Worm (Caenorhabditis elegans) whole organism, L2 larva: ENCODE results near the gene T09A5.14.
A peak's percentile ranks its signal among the peaks of the same experiment; 100 is the strongest.

Source experiments
- C34F6.9 ChIP-seq: fragments of 150-350 bp; optimal IDR thresholded peaks from 2 replicates; lab custom pipeline; 2014; ENCODE audit warnings: missing biosample characterization, missing genetic modification characterization
- F13H6.1 ChIP-seq: sonication (generic microtip); optimal IDR thresholded peaks from 2 replicates; lab custom pipeline; 2016; ENCODE audit warnings: missing genetic modification characterization, missing compliant biosample characterization
- Y55F3AM.14 ChIP-seq: fragments of 200-800 bp; sonication (Bioruptor generic); optimal IDR thresholded peaks from 2 replicates; lab custom pipeline; 2018; ENCODE audit warnings: mild to moderate bottlenecking, missing genetic modification characterization, missing compliant biosample characterization
- ZK546.5 ChIP-seq: sonication (generic microtip); optimal IDR thresholded peaks from 2 replicates; lab custom pipeline; 2017; ENCODE audit warnings: missing biosample characterization, missing genetic modification characterization
- alr-1 ChIP-seq: fragments of 150-350 bp; optimal IDR thresholded peaks from 2 replicates; lab custom pipeline; 2014; ENCODE audit warnings: missing biosample characterization, missing genetic modification characterization
- aly-2 ChIP-seq: fragments of 150-350 bp; optimal IDR thresholded peaks from 2 replicates; lab custom pipeline; 2014; ENCODE audit warnings: missing biosample characterization, missing genetic modification characterization
- ama-1 ChIP-seq: fragments of 150-350 bp; optimal IDR thresholded peaks from 2 replicates; lab custom pipeline; 2018; ENCODE audit warnings: inconsistent platforms
- ceh-16 ChIP-seq: fragments of 150-350 bp; optimal IDR thresholded peaks from 2 replicates; lab custom pipeline; 2014; ENCODE audit warnings: missing biosample characterization, missing genetic modification characterization
- ceh-82 ChIP-seq: fragments of 150-350 bp; optimal IDR thresholded peaks from 2 replicates; lab custom pipeline; 2014; ENCODE audit warnings: missing biosample characterization, missing genetic modification characterization
- crh-2 ChIP-seq: sonication (generic microtip); optimal IDR thresholded peaks from 2 replicates; lab custom pipeline; 2017; ENCODE audit warnings: missing biosample characterization, missing genetic modification characterization
- dmd-4 ChIP-seq: sonication (generic microtip); optimal IDR thresholded peaks from 2 replicates; lab custom pipeline; 2017; ENCODE audit warnings: missing biosample characterization, missing genetic modification characterization
- egl-27 ChIP-seq: sonication (generic microtip); optimal IDR thresholded peaks from 3 replicates; lab custom pipeline; 2017; ENCODE audit warnings: missing biosample characterization, missing genetic modification reagents, missing genetic modification characterization
- elt-1 ChIP-seq: fragments of 150-350 bp; optimal IDR thresholded peaks from 2 replicates; lab custom pipeline; 2014; ENCODE audit warnings: missing biosample characterization, missing genetic modification characterization
- fos-1 ChIP-seq: fragments of 150-350 bp; optimal IDR thresholded peaks from 2 replicates; lab custom pipeline; 2014; ENCODE audit warnings: missing biosample characterization, missing genetic modification characterization
- gmeb-1 ChIP-seq: fragments of 150-350 bp; optimal IDR thresholded peaks from 2 replicates; lab custom pipeline; 2014; ENCODE audit warnings: missing biosample characterization, missing genetic modification characterization
- lin-11 ChIP-seq: fragments of 150-350 bp; sonication (generic microtip); optimal IDR thresholded peaks from 2 replicates; lab custom pipeline; 2014; ENCODE audit warnings: missing biosample characterization, missing genetic modification characterization, inconsistent platforms, mixed read lengths
- lsy-2 ChIP-seq, 2 experiments: fragments of 150-350 bp in 1 of 2; sonication (generic microtip) in 1 of 2; optimal IDR thresholded peaks; 2 replicates each; lab custom pipeline; 2014 to 2017; ENCODE audit warnings: missing biosample characterization in 2 of 2, missing genetic modification characterization in 2 of 2
- mab-5 ChIP-seq: fragments of 150-350 bp; optimal IDR thresholded peaks from 2 replicates; lab custom pipeline; 2014; ENCODE audit warnings: missing biosample characterization, missing genetic modification characterization
- mbf-1 ChIP-seq: sonication (generic microtip); optimal IDR thresholded peaks from 2 replicates; lab custom pipeline; 2017; ENCODE audit warnings: missing biosample characterization, missing genetic modification characterization
- mdl-1 ChIP-seq, 2 experiments: fragments of 150-350 bp in 1 of 2; sonication (generic microtip) in 1 of 2; optimal IDR thresholded peaks; 2 replicates each; lab custom pipeline; 2017; ENCODE audit warnings: missing biosample characterization in 2 of 2, missing genetic modification characterization in 2 of 2
- nhr-11 ChIP-seq: fragments of 150-350 bp; optimal IDR thresholded peaks from 2 replicates; lab custom pipeline; 2014; ENCODE audit warnings: missing biosample characterization, missing genetic modification characterization
- nhr-12 ChIP-seq: fragments of 150-350 bp; optimal IDR thresholded peaks from 2 replicates; lab custom pipeline; 2014; ENCODE audit warnings: missing biosample characterization, missing genetic modification characterization
- nhr-129 ChIP-seq: fragments of 150-350 bp; optimal IDR thresholded peaks from 2 replicates; lab custom pipeline; 2014; ENCODE audit warnings: missing biosample characterization, missing genetic modification characterization
- nhr-23 ChIP-seq: fragments of 150-350 bp; optimal IDR thresholded peaks from 2 replicates; lab custom pipeline; 2014; ENCODE audit warnings: missing biosample characterization, missing genetic modification reagents, missing genetic modification characterization
- nhr-25 ChIP-seq: fragments of 150-350 bp; sonication (generic microtip); optimal IDR thresholded peaks from 3 replicates; lab custom pipeline; 2014; ENCODE audit warnings: missing biosample characterization, missing genetic modification characterization
- nhr-6 ChIP-seq: fragments of 150-350 bp; optimal IDR thresholded peaks from 2 replicates; lab custom pipeline; 2014; ENCODE audit warnings: missing biosample characterization, missing genetic modification characterization
- nhr-77 ChIP-seq: fragments of 150-350 bp; optimal IDR thresholded peaks from 2 replicates; lab custom pipeline; 2014; ENCODE audit warnings: missing biosample characterization, missing genetic modification characterization
- peb-1 ChIP-seq: fragments of 150-350 bp; optimal IDR thresholded peaks from 2 replicates; lab custom pipeline; 2014; ENCODE audit warnings: missing biosample characterization, missing genetic modification characterization
- sem-4 ChIP-seq: fragments of 150-350 bp; optimal IDR thresholded peaks from 2 replicates; lab custom pipeline; 2014; ENCODE audit warnings: missing biosample characterization, missing genetic modification reagents, missing genetic modification characterization
- skn-1 ChIP-seq: sonication (generic microtip); optimal IDR thresholded peaks from 2 replicates; lab custom pipeline; 2017; ENCODE audit warnings: missing biosample characterization, missing genetic modification characterization
- unc-39 ChIP-seq: fragments of 150-350 bp; optimal IDR thresholded peaks from 2 replicates; lab custom pipeline; 2014; ENCODE audit warnings: missing biosample characterization, missing genetic modification characterization
- unc-55 ChIP-seq: fragments of 150-350 bp; sonication (generic microtip); optimal IDR thresholded peaks from 3 replicates; lab custom pipeline; 2014; ENCODE audit warnings: missing biosample characterization, missing genetic modification reagents, missing genetic modification characterization
- unc-62 ChIP-seq: fragments of 150-350 bp; optimal IDR thresholded peaks from 2 replicates; lab custom pipeline; 2014; ENCODE audit warnings: missing biosample characterization, missing genetic modification reagents, missing genetic modification characterization
- zag-1 ChIP-seq: fragments of 150-350 bp; optimal IDR thresholded peaks from 2 replicates; lab custom pipeline; 2014; ENCODE audit warnings: missing biosample characterization, missing genetic modification characterization
- ztf-1 ChIP-seq: fragments of 200-800 bp; sonication (Bioruptor generic); conservative IDR thresholded peaks from 2 replicates; pipeline ENCODE4 v1.3.6; 2022; ENCODE audit warnings: missing genetic modification characterization, missing compliant biosample characterization
- ztf-11 ChIP-seq: sonication (generic microtip); optimal IDR thresholded peaks from 2 replicates; lab custom pipeline; 2017; ENCODE audit warnings: missing biosample characterization, missing genetic modification characterization

Gene T09A5.14

DNA sequence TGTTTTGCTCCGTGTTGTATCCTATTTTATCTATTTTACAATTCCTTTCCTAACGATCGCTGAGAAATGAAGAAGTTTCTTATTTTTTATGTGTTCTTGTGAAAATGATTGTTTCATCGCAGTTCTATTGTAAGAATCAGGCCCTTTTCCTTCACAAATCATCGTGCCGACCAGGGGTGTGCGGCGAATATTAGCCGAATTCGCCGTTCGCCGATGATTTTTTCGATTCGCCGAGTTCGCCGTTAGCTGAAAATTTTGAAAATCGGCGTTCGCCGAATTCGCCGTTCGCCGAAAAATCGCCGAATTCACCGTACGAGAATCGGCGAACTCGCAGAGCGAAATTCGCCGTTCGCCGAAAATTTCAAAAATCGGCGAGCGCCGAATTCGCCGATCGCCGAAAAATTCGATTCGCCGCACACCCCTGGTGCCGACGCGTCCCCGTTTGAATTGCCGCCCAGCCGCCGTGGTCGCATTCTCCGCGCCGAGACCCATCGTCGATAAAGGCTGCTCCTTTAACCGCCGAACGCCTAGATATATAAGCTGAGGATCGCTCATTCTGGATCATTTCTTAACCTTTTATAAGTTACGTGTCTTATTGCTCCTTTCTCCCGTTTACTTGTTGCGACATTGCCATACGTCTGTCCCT is 31.4 kb downstream of the T09A5.14 start:
- TF ChIP-seq fos-1: no peak

ce11 chrII:7864207-7864606 is 32.1 kb downstream of the T09A5.14 start, which contains the start of gene ostb-1:
ostb-1 (plus strand) TSS chrII:7864507.
- no peak for TF ChIP-seq ceh-82 (tag; lab: Kevin White, UChicago)
- no peak for TF ChIP-seq ztf-11 (tag; lab: Kevin White, UChicago)
- TF ChIP-seq C34F6.9 (tag; lab: Kevin White, UChicago): peak; percentile 55
- TF ChIP-seq nhr-25 (tag; lab: Kevin White, UChicago): no peak
- peak in 1 of 2 experiments; percentile 84 for TF ChIP-seq lsy-2 (tag; optimal IDR thresholded peaks at IDR 0.05; lab: Kevin White, UChicago)
- no peak for TF ChIP-seq skn-1 (tag; lab: Kevin White, UChicago)
- TF ChIP-seq nhr-129 (tag; lab: Kevin White, UChicago): peak; percentile 59
- TF ChIP-seq unc-62: no peak
- TF ChIP-seq peb-1 (tag; lab: Kevin White, UChicago): no peak
- TF ChIP-seq fos-1: peak; percentile 5
- TF ChIP-seq unc-55 (GFP tag; lab: Kevin White, UChicago): peak; percentile 45
- peak; percentile 90 for TF ChIP-seq crh-2 (tag; lab: Kevin White, UChicago)
- TF ChIP-seq alr-1 (tag; lab: Kevin White, UChicago): no peak
- no peak for TF ChIP-seq F13H6.1 (tag; lab: Kevin White, UChicago)
- TF ChIP-seq ZK546.5 (tag; lab: Kevin White, UChicago): no peak
- no peak for TF ChIP-seq nhr-6 (tag; lab: Kevin White, UChicago)
- TF ChIP-seq unc-39: no peak
- peak; percentile 50 for TF ChIP-seq gmeb-1
- TF ChIP-seq nhr-11 (tag; lab: Kevin White, UChicago): no peak
- no peak for TF ChIP-seq nhr-12 (tag; lab: Kevin White, UChicago)
- TF ChIP-seq egl-27: no peak
- TF ChIP-seq elt-1 (tag; lab: Kevin White, UChicago): no peak
- TF ChIP-seq mdl-1 (tag; optimal IDR thresholded peaks at IDR 0.05; lab: Kevin White, UChicago): no peak
- no peak for TF ChIP-seq Y55F3AM.14 (GFP tag; lab: Kevin White, UChicago)
- TF ChIP-seq lin-11 (tag; lab: Kevin White, UChicago): no peak

DNA sequence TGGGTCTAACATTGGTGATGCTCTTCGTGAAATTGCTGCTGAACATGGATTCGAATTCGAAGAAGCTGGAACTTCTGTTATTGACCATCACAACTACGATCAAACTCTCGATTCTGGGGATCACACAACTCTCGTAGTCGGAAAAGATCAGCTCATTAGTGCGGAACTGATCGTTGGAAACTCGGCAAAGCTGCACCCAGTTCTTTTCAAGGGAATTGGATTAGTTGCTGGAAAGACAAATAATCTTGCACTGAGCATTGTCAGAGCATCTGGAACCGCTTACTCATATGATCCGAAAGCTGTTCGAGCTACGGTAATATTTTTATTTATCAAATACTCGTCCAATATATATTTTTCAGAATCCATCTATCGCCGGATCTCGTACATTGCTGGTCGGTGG is 32.7 kb downstream of the T09A5.14 start:
- TF ChIP-seq nhr-11 (tag; lab: Kevin White, UChicago) (no peak), ama-1 (lab: Kevin White, UChicago) (no peak), mbf-1 (no peak), nhr-12 (tag; lab: Kevin White, UChicago) (no peak), ceh-82 (tag; lab: Kevin White, UChicago) (no peak), nhr-77 (no peak), egl-27 (no peak), crh-2 (tag; lab: Kevin White, UChicago) (no peak), gmeb-1 (no peak), ztf-11 (tag; lab: Kevin White, UChicago) (no peak), unc-39 (no peak), sem-4 (no peak), dmd-4 (tag; lab: Kevin White, UChicago) (no peak)

- TF ChIP-seq nhr-25 (tag; lab: Kevin White, UChicago) (peak; percentile 40), lin-11 (tag; lab: Kevin White, UChicago) (no peak)
These were observed 33.9 kb downstream of the T09A5.14 start for ce11 chrII:7866081-7866480.

- TF ChIP-seq mbf-1 (no peak), nhr-6 (tag; lab: Kevin White, UChicago) (no peak), unc-55 (GFP tag; lab: Kevin White, UChicago) (no peak), zag-1 (tag; lab: Kevin White, UChicago) (no peak), lsy-2 (tag; optimal IDR thresholded peaks at IDR 0.05; lab: Kevin White, UChicago) (no peak), ceh-82 (tag; lab: Kevin White, UChicago) (no peak), ztf-1 (GFP tag; lab: Robert Waterston, UW) (no peak), aly-2 (tag; lab: Kevin White, UChicago) (no peak), nhr-23 (no peak), peb-1 (tag; lab: Kevin White, UChicago) (no peak), dmd-4 (tag; lab: Kevin White, UChicago) (no peak), mab-5 (tag; lab: Kevin White, UChicago) (no peak), ceh-16 (tag; lab: Kevin White, UChicago) (no peak), unc-39 (no peak)
- TF ChIP-seq, all 48 proteins: peak for 0
These were observed 37.9 kb downstream of the T09A5.14 start, which contains the start of gene ztf-17 for ce11 chrII:7870062-7870461. ztf-17 (minus strand) TSS chrII:7870162.
